Worm (Caenorhabditis elegans) whole organism, L4 larva: Measurements from ENCODE around the gene cyn-9.

Experiments used
- D1046.2 ChIP-seq: fragments of 200-800 bp; sonication (Bioruptor generic); IDR thresholded peaks from 2 replicates; pipeline ENCODE4 v1.3.6; 2022; ENCODE audit warnings: missing genetic modification characterization, missing compliant biosample characterization
- F44E2.7 ChIP-seq: fragments of 200-800 bp; sonication (Bioruptor generic); IDR thresholded peaks from 2 replicates; pipeline ENCODE4 v2.1.2; 2022; ENCODE audit warnings: missing genetic modification characterization, missing compliant biosample characterization
- T26A8.4 ChIP-seq: fragments of 200-800 bp; sonication (Bioruptor generic); IDR thresholded peaks from 2 replicates; pipeline ENCODE4 v1.3.6; 2022; ENCODE audit warnings: missing genetic modification characterization, missing compliant biosample characterization
- Y105C5A.15 ChIP-seq: fragments of 200-800 bp; sonication (Bioruptor generic); IDR thresholded peaks from 2 replicates; pipeline ENCODE4 v1.3.6; 2022; ENCODE audit warnings: missing genetic modification characterization, missing compliant biosample characterization
- Y75B8A.6 ChIP-seq: fragments of 200-800 bp; sonication (Bioruptor generic); IDR thresholded peaks from 2 replicates; pipeline ENCODE4 v1.3.6; 2022; ENCODE audit warnings: missing genetic modification reagents, missing genetic modification characterization, missing compliant biosample characterization
- ZK337.2 ChIP-seq: fragments of 200-800 bp; sonication (Bioruptor generic); IDR thresholded peaks from 2 replicates; pipeline ENCODE4 v1.3.6; 2022; ENCODE audit warnings: missing genetic modification reagents, missing genetic modification characterization, missing compliant biosample characterization
- ceh-20 ChIP-seq: fragments of 200-800 bp; sonication (Bioruptor generic); IDR thresholded peaks from 2 replicates; pipeline ENCODE4 v1.3.6; 2022; ENCODE audit warnings: missing genetic modification reagents, missing genetic modification characterization, missing compliant biosample characterization
- daf-12 ChIP-seq: fragments of 150-350 bp; optimal IDR thresholded peaks from 2 replicates; lab custom pipeline; 2014; ENCODE audit warnings: missing biosample characterization, missing genetic modification reagents, missing genetic modification characterization
- daf-16 ChIP-seq, 3 experiments: sonication (generic microtip); optimal IDR thresholded peaks; 2 replicates each; lab custom pipeline; 2016 to 2017; ENCODE audit warnings: missing genetic modification characterization in 3 of 3, missing genetic modification reagents in 3 of 3, mild to moderate bottlenecking in 2 of 3, missing compliant biosample characterization in 2 of 3, missing biosample characterization in 1 of 3, moderate library complexity in 1 of 3
- daf-19 ChIP-seq: fragments of 200-800 bp; sonication (Bioruptor generic); conservative IDR thresholded peaks from 2 replicates; pipeline ENCODE4 v1.3.6; 2022; ENCODE audit warnings: missing genetic modification characterization, missing compliant biosample characterization
- daf-8 ChIP-seq: fragments of 200-800 bp; sonication (Bioruptor generic); IDR thresholded peaks from 2 replicates; pipeline ENCODE4 v1.3.6; 2022; ENCODE audit warnings: missing genetic modification characterization, missing compliant biosample characterization
- dmd-6 ChIP-seq: fragments of 200-800 bp; sonication (Bioruptor generic); IDR thresholded peaks from 2 replicates; pipeline ENCODE4 v1.3.6; 2022; ENCODE audit warnings: missing genetic modification reagents, missing genetic modification characterization, missing compliant biosample characterization
- dpl-1 ChIP-seq: fragments of 150-350 bp; optimal IDR thresholded peaks from 2 replicates; lab custom pipeline; 2014; ENCODE audit warnings: missing biosample characterization, missing genetic modification reagents, missing genetic modification characterization
- duxl-1 ChIP-seq: sonication (generic microtip); optimal IDR thresholded peaks from 2 replicates; lab custom pipeline; 2016; ENCODE audit warnings: mild to moderate bottlenecking, missing genetic modification characterization, moderate library complexity, missing compliant biosample characterization; ENCODE audit not compliant: poor library complexity
- dve-1 ChIP-seq: sonication (generic microtip); optimal IDR thresholded peaks from 2 replicates; lab custom pipeline; 2017; ENCODE audit warnings: antibody characterized with exemption, mild to moderate bottlenecking, missing genetic modification characterization, missing compliant biosample characterization; ENCODE audit not compliant: insufficient read depth
- egl-43 ChIP-seq: fragments of 200-800 bp; sonication (Bioruptor generic); IDR thresholded peaks from 2 replicates; pipeline ENCODE4 v1.3.6; 2022; ENCODE audit warnings: missing genetic modification reagents, missing genetic modification characterization, missing compliant biosample characterization
- fkh-10 ChIP-seq: fragments of 150-350 bp; optimal IDR thresholded peaks from 2 replicates; lab custom pipeline; 2014; ENCODE audit warnings: missing biosample characterization, missing genetic modification reagents, missing genetic modification characterization
- fos-1 ChIP-seq: fragments of 150-350 bp; optimal IDR thresholded peaks from 2 replicates; lab custom pipeline; 2014; ENCODE audit warnings: missing biosample characterization, missing genetic modification characterization
- hlh-30 ChIP-seq: sonication (generic microtip); optimal IDR thresholded peaks from 2 replicates; lab custom pipeline; 2017; ENCODE audit warnings: antibody characterized with exemption, mild to moderate bottlenecking, missing genetic modification characterization, missing compliant biosample characterization; ENCODE audit not compliant: insufficient read depth
- lim-7 ChIP-seq: fragments of 200-800 bp; sonication (Bioruptor generic); IDR thresholded peaks from 2 replicates; pipeline ENCODE4 v1.3.6; 2022; ENCODE audit warnings: missing genetic modification characterization, missing compliant biosample characterization
- lin-29 ChIP-seq: fragments of 200-800 bp; sonication (Bioruptor generic); IDR thresholded peaks from 2 replicates; pipeline ENCODE4 v1.3.6; 2022; ENCODE audit warnings: missing genetic modification reagents, missing genetic modification characterization, missing compliant biosample characterization
- lin-38 ChIP-seq: fragments of 200-800 bp; sonication (Bioruptor generic); IDR thresholded peaks from 2 replicates; pipeline ENCODE4 v1.3.6; 2022; ENCODE audit warnings: missing genetic modification reagents, missing genetic modification characterization, missing compliant biosample characterization
- lin-39 ChIP-seq: fragments of 150-350 bp; optimal IDR thresholded peaks from 2 replicates; lab custom pipeline; 2014; ENCODE audit warnings: missing biosample characterization, missing genetic modification reagents, missing genetic modification characterization
- lir-3 ChIP-seq: sonication (generic microtip); optimal IDR thresholded peaks from 2 replicates; lab custom pipeline; 2016; ENCODE audit warnings: mild to moderate bottlenecking, missing genetic modification characterization, missing compliant biosample characterization
- lsy-2 ChIP-seq, 2 experiments: fragments of 150-350 bp in 1 of 2; sonication (generic microtip) in 1 of 2; optimal IDR thresholded peaks; 2 replicates each; lab custom pipeline; 2014 to 2017; ENCODE audit warnings: missing biosample characterization in 2 of 2, missing genetic modification characterization in 2 of 2
- madf-5 ChIP-seq, 2 experiments: fragments of 200-800 bp; sonication (Bioruptor generic); IDR thresholded peaks; 2 replicates each; pipeline ENCODE4 v1.3.6; 2022; ENCODE audit warnings: missing compliant biosample characterization in 2 of 2, missing genetic modification characterization in 2 of 2
- mep-1 ChIP-seq: fragments of 150-350 bp; sonication (generic microtip); optimal IDR thresholded peaks from 3 replicates; lab custom pipeline; 2014; ENCODE audit warnings: missing biosample characterization, missing genetic modification characterization
- mes-2 ChIP-seq: sonication (generic microtip); optimal IDR thresholded peaks from 2 replicates; lab custom pipeline; 2016; ENCODE audit warnings: missing genotype, mild to moderate bottlenecking, missing genetic modification characterization, missing compliant biosample characterization; ENCODE audit not compliant: poor library complexity, severe bottlenecking
- mxl-2 ChIP-seq: fragments of 200-800 bp; sonication (Bioruptor generic); conservative IDR thresholded peaks from 2 replicates; pipeline ENCODE4 v1.3.6; 2022; ENCODE audit warnings: missing genetic modification reagents, missing genetic modification characterization, missing compliant biosample characterization
- nhr-102 ChIP-seq: sonication (generic microtip); optimal IDR thresholded peaks from 2 replicates; lab custom pipeline; 2016; ENCODE audit warnings: mild to moderate bottlenecking, missing genetic modification characterization, moderate library complexity, missing compliant biosample characterization
- nhr-11 ChIP-seq: fragments of 150-350 bp; optimal IDR thresholded peaks from 2 replicates; lab custom pipeline; 2014; ENCODE audit warnings: missing biosample characterization, missing genetic modification characterization
- nhr-111 ChIP-seq: fragments of 200-800 bp; sonication (Bioruptor generic); optimal IDR thresholded peaks from 2 replicates; lab custom pipeline; 2018; ENCODE audit warnings: mild to moderate bottlenecking, missing genetic modification characterization, missing compliant biosample characterization
- nhr-237 ChIP-seq: sonication (generic microtip); optimal IDR thresholded peaks from 2 replicates; lab custom pipeline; 2017; ENCODE audit warnings: missing biosample characterization, missing genetic modification characterization
- pha-4 ChIP-seq, 2 experiments: fragments of 150-350 bp in 1 of 2; fragments of 200-800 bp in 1 of 2; sonication (Bioruptor generic) in 1 of 2; IDR thresholded peaks in 1 of 2; optimal IDR thresholded peaks in 1 of 2; 2 replicates each; pipeline versions ENCODE4 v1.3.6 to Lab custom; 2014 to 2022; ENCODE audit warnings: missing genetic modification characterization in 2 of 2, missing genetic modification reagents in 2 of 2, missing biosample characterization in 1 of 2, missing compliant biosample characterization in 1 of 2
- php-3 ChIP-seq: fragments of 200-800 bp; sonication (Bioruptor generic); IDR thresholded peaks from 2 replicates; pipeline ENCODE4 v1.3.6; 2022; ENCODE audit warnings: missing genetic modification reagents, missing genetic modification characterization, missing compliant biosample characterization
- snpc-4 ChIP-seq: fragments of 150-350 bp; optimal IDR thresholded peaks from 2 replicates; lab custom pipeline; 2014; ENCODE audit warnings: missing biosample characterization, missing genetic modification characterization
- unc-130 ChIP-seq: sonication (generic microtip); optimal IDR thresholded peaks from 2 replicates; lab custom pipeline; 2016; ENCODE audit warnings: missing genetic modification reagents, missing genetic modification characterization, missing compliant biosample characterization
- vab-7 ChIP-seq: fragments of 200-800 bp; sonication (Bioruptor generic); IDR thresholded peaks from 2 replicates; pipeline ENCODE4 v1.3.6; 2022; ENCODE audit warnings: missing genetic modification reagents, missing genetic modification characterization, missing compliant biosample characterization
- zfp-2 ChIP-seq: sonication (generic microtip); optimal IDR thresholded peaks from 2 replicates; lab custom pipeline; 2016; ENCODE audit warnings: mild to moderate bottlenecking, missing genetic modification characterization, missing compliant biosample characterization
- zip-2 ChIP-seq: fragments of 150-350 bp; optimal IDR thresholded peaks from 2 replicates; lab custom pipeline; 2014; ENCODE audit warnings: missing biosample characterization, missing genetic modification characterization
- ztf-7 ChIP-seq: fragments of 150-350 bp; optimal IDR thresholded peaks from 2 replicates; lab custom pipeline; 2014; ENCODE audit warnings: missing biosample characterization, missing genetic modification characterization

The cyn-9 gene

DNA sequence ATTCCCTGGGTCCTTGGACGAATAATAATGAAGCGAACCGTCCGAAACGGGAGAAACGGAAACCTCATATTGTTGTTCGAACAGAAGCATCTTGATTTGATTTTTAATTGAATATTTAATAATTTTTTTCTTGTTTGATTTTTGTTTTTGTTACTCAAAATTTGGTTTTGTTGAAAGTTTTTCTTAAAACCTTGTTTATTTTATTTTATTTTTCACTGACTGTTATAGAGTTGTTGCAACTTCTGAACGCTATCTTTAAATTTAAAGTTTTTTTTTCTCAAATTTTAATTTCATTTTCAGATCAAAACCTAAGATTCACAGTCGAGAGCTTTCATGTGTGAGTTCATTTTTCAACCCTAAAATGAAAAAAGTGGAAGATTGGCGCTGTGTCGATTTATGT lies 9.6 kb upstream of the cyn-9 start, which contains the start of gene alkb-8:
Gene alkb-8 (plus strand): TSS at position 301 of the 400 bp plus-strand sequence.
- TF ChIP-seq D1046.2 (GFP tag; lab: Robert Waterston, UW), result no peak
- TF ChIP-seq pha-4 (GFP tag; IDR thresholded peaks at IDR 0.05; lab: Robert Waterston, UW), result no peak
- TF ChIP-seq pha-4 (tag; optimal IDR thresholded peaks at IDR 0.05; lab: Kevin White, UChicago), result no peak
- no peak for TF ChIP-seq dpl-1 (GFP tag; lab: Kevin White, UChicago)
- TF ChIP-seq zfp-2 (tag; lab: Kevin White, UChicago), result no peak
- no peak for TF ChIP-seq hlh-30 (tag; lab: Kevin White, UChicago)
- no peak for TF ChIP-seq nhr-11
- no peak for TF ChIP-seq egl-43 (GFP tag; lab: Robert Waterston, UW)
- TF ChIP-seq unc-130, result no peak

DNA sequence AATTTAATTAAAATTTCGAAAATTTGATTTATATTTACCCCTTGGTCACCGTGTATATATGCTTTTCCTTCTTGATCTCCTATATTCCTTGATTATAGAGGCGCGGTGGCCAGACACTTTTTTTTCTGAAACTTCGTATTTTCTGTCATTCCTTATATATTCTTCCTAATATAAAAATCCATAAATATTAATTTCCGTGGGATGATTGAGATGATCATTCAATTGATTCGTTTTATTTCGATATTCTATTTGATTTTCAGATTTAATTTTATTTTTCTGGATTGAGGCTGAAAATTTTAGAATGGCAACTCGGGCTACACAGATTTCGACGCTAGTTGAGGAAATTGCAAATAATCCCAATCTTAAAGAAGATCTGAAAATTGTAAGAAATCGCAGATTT lies 7.1 kb upstream of the cyn-9 start, which contains the start of gene dph-1:
Gene dph-1 (plus strand): TSS at position 301 of the 400 bp plus-strand sequence.
- no peak for TF ChIP-seq dve-1 (tag; lab: Kevin White, UChicago)

DNA sequence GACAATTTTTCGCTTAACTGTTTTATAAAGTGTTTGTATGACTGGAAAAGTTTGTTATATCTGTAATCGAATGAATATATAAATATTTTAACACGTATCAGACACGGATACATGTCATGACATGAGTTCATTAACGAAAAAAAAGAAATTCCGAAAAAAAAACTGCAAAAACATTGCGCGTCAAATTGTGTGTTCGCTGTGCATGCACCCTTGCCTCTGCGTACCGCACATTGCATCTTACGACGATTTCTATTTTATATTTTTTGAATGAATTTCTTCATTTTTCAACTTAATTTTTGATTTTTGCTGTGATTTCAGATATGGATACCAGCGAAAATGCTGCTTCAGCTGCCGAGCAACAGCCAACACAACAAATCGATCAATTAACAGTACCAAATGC lies 5.5 kb upstream of the cyn-9 start, which contains the start of gene wdr-5.1:
Gene wdr-5.1 (plus strand): TSS at position 319 of the 400 bp plus-strand sequence.
- TF ChIP-seq unc-130 (no peak), dmd-6 (GFP tag; lab: Robert Waterston, UW) (no peak), mxl-2 (no peak), daf-19 (no peak), T26A8.4 (GFP tag; lab: Robert Waterston, UW) (no peak), php-3 (no peak), daf-8 (no peak), nhr-102 (tag; lab: Kevin White, UChicago) (no peak), daf-12 (tag; lab: Kevin White, UChicago) (no peak), vab-7 (GFP tag; lab: Robert Waterston, UW) (no peak), lim-7 (GFP tag; lab: Robert Waterston, UW) (no peak), mes-2 (tag; lab: Kevin White, UChicago) (peak; percentile 57), Y105C5A.15 (no peak), Y75B8A.6 (GFP tag; lab: Robert Waterston, UW) (no peak), fkh-10 (GFP tag; lab: Kevin White, UChicago) (no peak), daf-16 (GFP tag; optimal IDR thresholded peaks at IDR 0.05; lab: Kevin White, UChicago) (no peak), daf-16 (tag; optimal IDR thresholded peaks at IDR 0.05; lab: Kevin White, UChicago) (peak; percentile 13), ztf-7 (tag; lab: Kevin White, UChicago) (no peak), dve-1 (tag; lab: Kevin White, UChicago) (peak; percentile 23), ceh-20 (no peak), lin-39 (tag; lab: Kevin White, UChicago) (no peak), lir-3 (tag; lab: Kevin White, UChicago) (no peak), hlh-30 (tag; lab: Kevin White, UChicago) (peak; percentile 16), nhr-111 (GFP tag; lab: Kevin White, UChicago) (no peak), lin-38 (GFP tag; lab: Robert Waterston, UW) (peak; percentile 47), duxl-1 (tag; lab: Kevin White, UChicago) (peak; percentile 38), nhr-237 (no peak), madf-5 (GFP tag; IDR thresholded peaks at IDR 0.05; lab: Robert Waterston, UW) (no peak), zip-2 (tag; lab: Kevin White, UChicago) (no peak), lin-29 (no peak), ZK337.2 (GFP tag; lab: Robert Waterston, UW) (no peak), fos-1 (tag; lab: Kevin White, UChicago) (no peak), F44E2.7 (no peak), dpl-1 (GFP tag; lab: Kevin White, UChicago) (peak; percentile 25), lsy-2 (tag; optimal IDR thresholded peaks at IDR 0.05; lab: Kevin White, UChicago) (peak in 1 of 2 experiments; percentile 80), mep-1 (tag; lab: Kevin White, UChicago) (peak; percentile 46), snpc-4 (no peak), egl-43 (GFP tag; lab: Robert Waterston, UW) (no peak)
